Worm (Caenorhabditis elegans) whole organism, late embryonic: ENCODE results near the gene F01G4.6.

ENCODE experiments used
- ama-1 ChIP-seq: fragments of 150-350 bp; optimal IDR thresholded peaks from 2 replicates; lab custom pipeline; 2014
- ceh-34 ChIP-seq: sonication (generic microtip); optimal IDR thresholded peaks from 2 replicates; lab custom pipeline; 2016; ENCODE audit warnings: mild to moderate bottlenecking, missing genetic modification characterization, missing compliant biosample characterization
- hlh-6 ChIP-seq: sonication (generic microtip); optimal IDR thresholded peaks from 2 replicates; lab custom pipeline; 2016; ENCODE audit warnings: missing genotype, missing genetic modification characterization, missing compliant biosample characterization
- pha-4 ChIP-seq: fragments of 150-350 bp; optimal IDR thresholded peaks from 2 replicates; lab custom pipeline; 2018; ENCODE audit warnings: missing biosample characterization, missing genetic modification reagents, missing genetic modification characterization
- tbx-2 ChIP-seq: sonication (generic microtip); optimal IDR thresholded peaks from 2 replicates; lab custom pipeline; 2016; ENCODE audit warnings: missing genetic modification characterization, missing compliant biosample characterization

DNA sequence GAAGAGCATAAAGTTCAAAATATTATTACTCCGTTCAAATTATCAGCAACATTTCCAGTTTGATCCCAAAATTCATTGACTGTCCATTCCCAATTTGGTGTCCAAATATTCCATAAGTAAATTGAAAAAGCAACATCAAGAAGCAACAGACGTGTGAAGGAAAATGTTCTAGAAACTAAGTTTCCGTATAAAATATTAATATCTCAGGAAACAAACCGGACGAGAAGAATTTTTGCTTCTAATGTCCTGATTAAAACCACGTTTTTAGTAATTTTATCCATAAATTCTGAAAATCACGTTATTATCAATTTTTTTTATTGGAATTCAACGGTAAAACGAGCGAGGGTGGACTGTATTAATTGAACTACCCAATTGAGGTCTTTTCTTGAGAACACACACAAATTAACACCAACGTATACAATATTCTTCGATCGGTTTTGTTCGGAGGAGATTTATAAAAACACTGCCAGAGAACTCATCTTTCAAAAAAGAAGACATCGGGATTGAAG lies 2.3 kb downstream of the F01G4.6 start, which contains the start of gene pigq-1:
- TF ChIP-seq ceh-34 (tag; lab: Kevin White, UChicago), result no peak
- no peak for TF ChIP-seq tbx-2
- TF ChIP-seq hlh-6 (tag; lab: Kevin White, UChicago), result no peak
- TF ChIP-seq ama-1, result no peak
- no peak for TF ChIP-seq pha-4 (tag; lab: Kevin White, UChicago)
